Fruit fly (Drosophila melanogaster) whole organism, prepupa: ENCODE data around the gene Prosbeta4.

Experiments used
- Blimp-1 ChIP-seq: fragments of 200-800 bp; sonication (Bioruptor generic); optimal IDR thresholded peaks from 3 replicates; lab custom pipeline; 2017; ENCODE audit warnings: missing biosample characterization, missing genetic modification characterization, mild to moderate bottlenecking, moderate library complexity, missing genetic modification reagents
- CG10631 ChIP-seq: fragments of 200-800 bp; sonication (Bioruptor generic); optimal IDR thresholded peaks from 2 replicates; lab custom pipeline; 2016; ENCODE audit warnings: missing biosample characterization, missing genetic modification characterization
- CG10669 ChIP-seq: fragments of 200-800 bp; sonication (Bioruptor generic); optimal IDR thresholded peaks from 3 replicates; lab custom pipeline; 2018; ENCODE audit warnings: missing biosample characterization, mild to moderate bottlenecking, missing genetic modification characterization, moderate library complexity
- CG11294 ChIP-seq: fragments of 200-800 bp; sonication (Bioruptor generic); IDR thresholded peaks from 2 replicates; pipeline ENCODE4 v1.3.6; 2022; ENCODE audit warnings: missing biosample characterization, missing genetic modification characterization
- CG11762 ChIP-seq: fragments of 200-800 bp; sonication (Bioruptor generic); optimal IDR thresholded peaks from 3 replicates; lab custom pipeline; 2016; ENCODE audit warnings: missing biosample characterization, missing genetic modification characterization; ENCODE audit not compliant: insufficient read depth
- CG11902 ChIP-seq: fragments of 200-800 bp; sonication (Bioruptor generic); optimal IDR thresholded peaks from 3 replicates; lab custom pipeline; 2016; ENCODE audit warnings: missing biosample characterization, missing genetic modification characterization
- CG15336 ChIP-seq: fragments of 200-800 bp; sonication (Bioruptor generic); IDR thresholded peaks from 2 replicates; pipeline ENCODE4 v1.3.6; 2022; ENCODE audit warnings: missing biosample characterization, missing genetic modification characterization
- CG1621 ChIP-seq: fragments of 200-800 bp; sonication (Bioruptor generic); optimal IDR thresholded peaks from 3 replicates; lab custom pipeline; 2018; ENCODE audit warnings: missing biosample characterization, mild to moderate bottlenecking, missing genetic modification characterization
- CG16779 ChIP-seq: fragments of 200-800 bp; sonication (Bioruptor generic); optimal IDR thresholded peaks from 3 replicates; lab custom pipeline; 2017; ENCODE audit warnings: missing biosample characterization, mild to moderate bottlenecking, missing genetic modification characterization
- CG3032 ChIP-seq: fragments of 200-800 bp; optimal IDR thresholded peaks from 2 replicates; lab custom pipeline; 2019; ENCODE audit warnings: missing biosample characterization, mild to moderate bottlenecking, missing genetic modification characterization, moderate library complexity
- CG32006 ChIP-seq: fragments of 200-800 bp; sonication (Bioruptor generic); optimal IDR thresholded peaks from 3 replicates; lab custom pipeline; 2017; ENCODE audit warnings: missing biosample characterization, mild to moderate bottlenecking, missing genetic modification characterization
- CG3919 ChIP-seq: fragments of 200-800 bp; sonication (Bioruptor generic); optimal IDR thresholded peaks from 3 replicates; lab custom pipeline; 2016; ENCODE audit warnings: missing biosample characterization, missing genetic modification characterization
- CG4318 ChIP-seq: fragments of 200-800 bp; sonication (Bioruptor generic); optimal IDR thresholded peaks from 3 replicates; lab custom pipeline; 2017; ENCODE audit warnings: missing biosample characterization, mild to moderate bottlenecking, missing genetic modification characterization
- CG6163 ChIP-seq: fragments of 200-800 bp; sonication (Bioruptor generic); IDR thresholded peaks from 3 replicates; pipeline ENCODE4 v1.3.6; 2022; ENCODE audit warnings: missing biosample characterization, missing genetic modification characterization
- CG6276 ChIP-seq: fragments of 200-800 bp; sonication (Bioruptor generic); optimal IDR thresholded peaks from 2 replicates; lab custom pipeline; 2017; ENCODE audit warnings: missing biosample characterization, mild to moderate bottlenecking, missing genetic modification characterization
- CG6854 ChIP-seq: fragments of 200-800 bp; sonication (Bioruptor generic); optimal IDR thresholded peaks from 2 replicates; lab custom pipeline; 2017; ENCODE audit warnings: missing biosample characterization, mild to moderate bottlenecking, missing genetic modification characterization
- CG7368 ChIP-seq: fragments of 200-800 bp; sonication (Bioruptor generic); optimal IDR thresholded peaks from 3 replicates; lab custom pipeline; 2016; ENCODE audit warnings: missing biosample characterization, missing genetic modification characterization
- CG8119 ChIP-seq: fragments of 200-800 bp; sonication (Bioruptor generic); IDR thresholded peaks from 3 replicates; pipeline ENCODE4 v1.3.6; 2022; ENCODE audit warnings: missing biosample characterization, missing genetic modification characterization
- CG8319 ChIP-seq: fragments of 200-800 bp; sonication (Bioruptor generic); optimal IDR thresholded peaks from 3 replicates; lab custom pipeline; 2016; ENCODE audit warnings: missing biosample characterization, missing genetic modification characterization
- CG8632 ChIP-seq: fragments of 200-800 bp; sonication (Bioruptor generic); optimal IDR thresholded peaks from 3 replicates; lab custom pipeline; 2016; ENCODE audit warnings: missing biosample characterization, missing genetic modification characterization
- CG9139 ChIP-seq: fragments of 200-800 bp; sonication (Bioruptor generic); optimal IDR thresholded peaks from 3 replicates; lab custom pipeline; 2017; ENCODE audit warnings: missing biosample characterization, mild to moderate bottlenecking, missing genetic modification characterization
- Eip75B ChIP-seq: fragments of 200-800 bp; sonication (Bioruptor generic); optimal IDR thresholded peaks from 3 replicates; lab custom pipeline; 2016; ENCODE audit warnings: missing biosample characterization, missing genetic modification characterization
- Eip78C ChIP-seq: fragments of 200-800 bp; sonication (Bioruptor generic); peaks from one replicate; lab custom pipeline; 2016; ENCODE audit warnings: missing biosample characterization, missing genetic modification characterization
- Eip93F ChIP-seq: fragments of 200-800 bp; sonication (Bioruptor generic); optimal IDR thresholded peaks from 2 replicates; lab custom pipeline; 2016; ENCODE audit warnings: missing biosample characterization, mild to moderate bottlenecking, missing genetic modification characterization
- Ets96B ChIP-seq: fragments of 200-800 bp; optimal IDR thresholded peaks from 2 replicates; lab custom pipeline; 2019; ENCODE audit warnings: missing biosample characterization, mild to moderate bottlenecking, missing genetic modification characterization, moderate library complexity
- Gug ChIP-seq: fragments of 200-800 bp; sonication (Bioruptor generic); IDR thresholded peaks from 2 replicates; pipeline ENCODE4 v1.3.6; 2022; ENCODE audit warnings: missing biosample characterization, missing genetic modification characterization
- Hr38 ChIP-seq: sonication (Bioruptor generic); optimal IDR thresholded peaks from 2 replicates; lab custom pipeline; 2016; ENCODE audit warnings: missing biosample characterization, missing genetic modification characterization
- Hr39 ChIP-seq: fragments of 200-800 bp; sonication (Bioruptor generic); optimal IDR thresholded peaks from 2 replicates; lab custom pipeline; 2016; ENCODE audit warnings: missing biosample characterization, missing genetic modification characterization
- Lpt ChIP-seq: fragments of 200-800 bp; sonication (Bioruptor generic); optimal IDR thresholded peaks from 3 replicates; lab custom pipeline; 2016; ENCODE audit warnings: missing biosample characterization, missing genetic modification characterization
- Met ChIP-seq: fragments of 200-800 bp; sonication (Bioruptor generic); optimal IDR thresholded peaks from 3 replicates; lab custom pipeline; 2016; ENCODE audit warnings: missing biosample characterization, missing genetic modification characterization
- OdsH ChIP-seq: fragments of 200-800 bp; sonication (Bioruptor generic); optimal IDR thresholded peaks from 3 replicates; lab custom pipeline; 2016; ENCODE audit warnings: missing biosample characterization, missing genetic modification characterization
- Smox ChIP-seq: fragments of 200-800 bp; sonication (Bioruptor generic); optimal IDR thresholded peaks from 3 replicates; lab custom pipeline; 2016; ENCODE audit warnings: missing biosample characterization, missing genetic modification characterization
- Sox102F ChIP-seq: fragments of 200-800 bp; sonication (Bioruptor generic); optimal IDR thresholded peaks from 2 replicates; lab custom pipeline; 2016; ENCODE audit warnings: missing biosample characterization, mild to moderate bottlenecking, missing genetic modification characterization
- Sox15 ChIP-seq: fragments of 200-800 bp; sonication (Bioruptor generic); optimal IDR thresholded peaks from 3 replicates; lab custom pipeline; 2016; ENCODE audit warnings: missing biosample characterization, missing genetic modification characterization
- achi ChIP-seq: fragments of 200-800 bp; sonication (Bioruptor generic); optimal IDR thresholded peaks from 3 replicates; lab custom pipeline; 2016; ENCODE audit warnings: missing biosample characterization, missing genetic modification characterization
- acj6 ChIP-seq: fragments of 200-800 bp; sonication (Bioruptor generic); optimal IDR thresholded peaks from 3 replicates; lab custom pipeline; 2016; ENCODE audit warnings: missing biosample characterization, missing genetic modification characterization
- cyc ChIP-seq: fragments of 200-800 bp; sonication (Bioruptor generic); optimal IDR thresholded peaks from 3 replicates; lab custom pipeline; 2016; ENCODE audit warnings: missing biosample characterization, missing genetic modification characterization
- dsx ChIP-seq: fragments of 200-800 bp; optimal IDR thresholded peaks from 3 replicates; lab custom pipeline; 2019; ENCODE audit warnings: missing biosample characterization, mild to moderate bottlenecking, missing genetic modification characterization, moderate library complexity; ENCODE audit not compliant: poor library complexity, severe bottlenecking
- eg ChIP-seq: fragments of 200-800 bp; sonication (Bioruptor generic); IDR thresholded peaks from 3 replicates; pipeline ENCODE4 v1.3.6; 2022; ENCODE audit warnings: missing biosample characterization, missing genetic modification characterization
- esn ChIP-seq: fragments of 200-800 bp; sonication (Bioruptor generic); optimal IDR thresholded peaks from 2 replicates; lab custom pipeline; 2016; ENCODE audit warnings: missing biosample characterization, mild to moderate bottlenecking, missing genetic modification characterization, moderate library complexity
- fd85E ChIP-seq: fragments of 200-800 bp; sonication (Bioruptor generic); optimal IDR thresholded peaks from 3 replicates; lab custom pipeline; 2016; ENCODE audit warnings: missing biosample characterization, missing genetic modification characterization
- fkh ChIP-seq: fragments of 200-800 bp; sonication (Bioruptor generic); optimal IDR thresholded peaks from 3 replicates; lab custom pipeline; 2017; ENCODE audit warnings: missing biosample characterization, mild to moderate bottlenecking, missing genetic modification characterization, moderate library complexity
- lz ChIP-seq: fragments of 200-800 bp; sonication (Bioruptor generic); optimal IDR thresholded peaks from 3 replicates; lab custom pipeline; 2016; ENCODE audit warnings: missing biosample characterization, missing genetic modification characterization
- net ChIP-seq: fragments of 200-800 bp; sonication (Bioruptor generic); optimal IDR thresholded peaks from 3 replicates; lab custom pipeline; 2016; ENCODE audit warnings: missing biosample characterization, missing genetic modification characterization
- salr ChIP-seq, 2 experiments: fragments of 200-800 bp; sonication (Bioruptor generic); optimal IDR thresholded peaks; 3 replicates each; lab custom pipeline; 2016 to 2018; ENCODE audit warnings: missing biosample characterization in 2 of 2, missing genetic modification characterization in 2 of 2, mild to moderate bottlenecking in 1 of 2
- spab ChIP-seq: fragments of 200-800 bp; sonication (Bioruptor generic); optimal IDR thresholded peaks from 2 replicates; lab custom pipeline; 2017; ENCODE audit warnings: missing biosample characterization, mild to moderate bottlenecking, missing genetic modification characterization, missing genetic modification reagents
- ss ChIP-seq, 2 experiments: fragments of 200-800 bp; sonication (Bioruptor generic); optimal IDR thresholded peaks; 2 replicates in 1 of 2; 3 replicates in 1 of 2; lab custom pipeline; 2017 to 2018; ENCODE audit warnings: mild to moderate bottlenecking in 2 of 2, missing biosample characterization in 2 of 2, missing genetic modification characterization in 2 of 2, moderate library complexity in 1 of 2
- svp ChIP-seq: fragments of 200-800 bp; sonication (Bioruptor generic); peaks from one replicate; lab custom pipeline; 2016; ENCODE audit warnings: missing biosample characterization, missing genetic modification characterization
- topi ChIP-seq: fragments of 200-800 bp; sonication (Bioruptor generic); optimal IDR thresholded peaks from 3 replicates; lab custom pipeline; 2016; ENCODE audit warnings: missing biosample characterization, missing genetic modification characterization
- vri ChIP-seq: fragments of 200-800 bp; sonication (Bioruptor generic); optimal IDR thresholded peaks from 3 replicates; lab custom pipeline; 2016; ENCODE audit warnings: missing biosample characterization, mild to moderate bottlenecking, missing genetic modification characterization

Prosbeta4 gene

DNA sequence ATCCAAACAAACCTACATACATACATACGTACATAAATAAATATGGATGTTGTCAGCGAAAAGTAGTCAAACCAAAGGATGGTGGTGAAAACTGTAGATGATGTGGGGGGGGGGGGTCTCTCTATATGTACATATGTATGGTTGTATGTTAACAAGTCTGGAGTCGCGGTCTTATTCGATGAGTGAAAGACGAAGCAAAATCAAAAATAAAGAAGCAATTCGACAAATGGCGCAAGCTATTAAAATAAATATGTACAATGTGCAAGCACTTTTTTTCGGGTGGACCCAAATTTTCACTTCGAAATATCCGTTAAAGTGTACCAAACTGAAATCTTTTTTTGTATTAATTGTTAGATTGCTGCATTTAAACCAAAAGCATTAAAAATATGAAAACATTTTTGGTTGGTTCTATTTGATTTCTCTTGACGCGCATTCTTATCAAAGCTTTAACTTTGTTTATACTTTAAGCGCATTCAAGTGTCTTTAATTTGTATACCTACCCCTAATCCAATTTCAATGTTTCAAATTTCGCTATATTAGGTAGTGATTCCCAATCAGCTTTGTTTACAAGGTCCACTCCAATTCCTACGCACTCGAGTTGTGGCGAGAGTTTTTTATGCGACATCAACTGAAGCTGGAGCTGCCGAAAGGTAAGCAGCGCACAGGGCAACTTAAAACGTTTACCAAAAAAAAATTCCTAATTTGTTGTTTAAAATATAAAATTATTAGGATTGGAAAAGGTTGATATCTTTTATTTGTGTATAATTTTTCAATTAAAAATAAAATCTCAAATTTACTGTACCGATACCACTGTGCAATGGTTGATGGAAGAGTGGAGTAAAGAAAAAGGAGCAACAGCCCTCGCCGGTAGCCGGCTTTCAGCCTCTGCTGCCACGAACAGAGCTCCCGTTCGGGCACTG, 47.7 kb downstream of the Prosbeta4 start, which contains the start of gene CG31807:
Gene CG31807, minus strand, starts transcription at position 51 of the 920 bp plus-strand sequence.
- peak; percentile 92 for TF ChIP-seq Met (GFP tag; lab: Kevin White, UChicago)
- peak; percentile 86 for TF ChIP-seq cyc (GFP tag; lab: Kevin White, UChicago)
- TF ChIP-seq Sox15 (GFP tag; lab: Kevin White, UChicago): peak; percentile 88
- peak; percentile 90 for TF ChIP-seq CG7368 (GFP tag; lab: Kevin White, UChicago)
- peak; percentile 95 for TF ChIP-seq topi (GFP tag; lab: Kevin White, UChicago)
- TF ChIP-seq net (GFP tag; lab: Kevin White, UChicago): peak; percentile 96
- peak; percentile 79 for TF ChIP-seq CG11902 (GFP tag; lab: Kevin White, UChicago)
- TF ChIP-seq acj6: peak; percentile 95
- TF ChIP-seq fd85E (GFP tag; lab: Kevin White, UChicago): peak; percentile 85
- peak; percentile 95 for TF ChIP-seq CG6276
- peak; percentile 92 for TF ChIP-seq CG10631
- TF ChIP-seq CG6854 (GFP tag; lab: Kevin White, UChicago): peak; percentile 63
- TF ChIP-seq CG6163 (GFP tag; lab: Robert Waterston, UW): peak; percentile 92
- TF ChIP-seq Smox (GFP tag; lab: Kevin White, UChicago): peak; percentile 90
- TF ChIP-seq CG8632: peak; percentile 97
- peak; percentile 97 for TF ChIP-seq dsx (GFP tag; lab: Kevin White, UChicago)
- TF ChIP-seq CG11294 (GFP tag; lab: Robert Waterston, UW): peak; percentile 45
- TF ChIP-seq Eip78C (GFP tag; lab: Kevin White, UChicago): peak; percentile 100
- TF ChIP-seq CG10669 (GFP tag; lab: Kevin White, UChicago): peak; percentile 96
- peak; percentile 95 for TF ChIP-seq CG11762 (GFP tag; lab: Kevin White, UChicago)
- TF ChIP-seq fkh (GFP tag; lab: Kevin White, UChicago): no peak
- peak; percentile 65 for TF ChIP-seq Gug (GFP tag; lab: Robert Waterston, UW)
- peak; percentile 98 for TF ChIP-seq CG8119 (GFP tag; lab: Robert Waterston, UW)
- TF ChIP-seq CG1621 (tag; lab: Kevin White, UChicago): peak; percentile 95
- TF ChIP-seq Lpt (GFP tag; lab: Kevin White, UChicago): peak; percentile 94
- peak; percentile 95 for TF ChIP-seq CG4318
- peak; percentile 96 to 97 for TF ChIP-seq ss (GFP tag; optimal IDR thresholded peaks at IDR 0.05; lab: Kevin White, UChicago)
- peak; percentile 68 for TF ChIP-seq eg (GFP tag; lab: Robert Waterston, UW)
- peak; percentile 96 for TF ChIP-seq Sox102F
- peak; percentile 86 to 95 for TF ChIP-seq salr (GFP tag; optimal IDR thresholded peaks at IDR 0.05; lab: Kevin White, UChicago)
- peak; percentile 95 for TF ChIP-seq esn (GFP tag; lab: Kevin White, UChicago)
- peak; percentile 9 for TF ChIP-seq Hr38
- peak; percentile 96 for TF ChIP-seq Eip75B (GFP tag; lab: Kevin White, UChicago)
- peak; percentile 94 for TF ChIP-seq CG9139 (GFP tag; lab: Kevin White, UChicago)
- peak; percentile 87 for TF ChIP-seq CG8319 (GFP tag; lab: Kevin White, UChicago)
- TF ChIP-seq Ets96B: peak; percentile 95
- peak; percentile 97 for TF ChIP-seq CG15336 (GFP tag; lab: Robert Waterston, UW)
- peak; percentile 96 for TF ChIP-seq OdsH
- TF ChIP-seq CG3919 (GFP tag; lab: Kevin White, UChicago): peak; percentile 97
- peak; percentile 96 for TF ChIP-seq achi (GFP tag; lab: Kevin White, UChicago)
- peak; percentile 94 for TF ChIP-seq spab (GFP tag; lab: Kevin White, UChicago)
- peak; percentile 95 for TF ChIP-seq CG16779 (tag; lab: Kevin White, UChicago)
- peak; percentile 92 for TF ChIP-seq lz
- peak; percentile 97 for TF ChIP-seq CG3032
- TF ChIP-seq Hr39: peak; percentile 91
- TF ChIP-seq Blimp-1: peak; percentile 73
- TF ChIP-seq CG32006: peak; percentile 97
- peak; percentile 61 for TF ChIP-seq Eip93F (GFP tag; lab: Kevin White, UChicago)
- TF ChIP-seq svp: peak; percentile 94
- TF ChIP-seq vri (GFP tag; lab: Kevin White, UChicago): peak; percentile 85
